Fruit fly (Drosophila melanogaster): ENCODE measurements around the gene CG14712.

CG14712 gene

DNA sequence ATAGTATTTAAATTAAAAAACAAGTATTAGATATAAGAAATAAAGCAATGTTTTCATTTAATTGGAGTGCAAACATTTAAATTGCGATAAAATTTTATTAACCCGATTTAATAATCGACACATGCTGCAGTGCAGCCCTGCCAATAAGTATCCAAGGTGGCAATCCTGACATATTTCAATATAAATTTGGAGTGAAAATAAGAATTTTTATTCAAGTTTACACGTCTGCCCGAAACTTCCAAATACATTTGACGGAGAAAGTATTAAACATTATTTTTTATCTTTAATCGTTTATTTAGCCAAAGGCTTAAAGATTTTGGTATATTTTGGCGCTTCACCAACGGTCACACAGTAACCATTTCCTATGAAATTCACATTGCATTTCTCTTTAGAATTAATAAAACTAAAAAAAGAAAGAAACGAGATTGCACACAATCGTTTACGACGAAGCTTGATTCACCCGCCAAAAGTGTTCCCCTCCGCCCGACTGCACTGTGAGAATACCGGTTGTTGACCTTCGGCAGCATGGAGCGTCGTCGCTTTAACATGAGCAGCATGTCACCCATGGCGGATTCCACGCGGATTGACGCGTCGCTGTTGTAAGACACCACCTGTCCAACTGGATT is at the start of gene CG14712 (continued):
- TF ChIP-seq CG17912 (GFP tag; optimal IDR thresholded peaks at IDR 0.05) (no peak), CG10274 (GFP tag; optimal IDR thresholded peaks at IDR 0.05) (no peak), CG1024 (GFP tag; IDR thresholded peaks at IDR 0.05) (no peak), wek (GFP tag; optimal IDR thresholded peaks at IDR 0.05) (no peak), rib (GFP tag; IDR thresholded peaks at IDR 0.05) (no peak), CG30020 (tag; optimal IDR thresholded peaks at IDR 0.05) (no peak), esg (GFP tag; conservative IDR thresholded peaks at IDR 0.05) (no peak), CG17328 (GFP tag; IDR thresholded peaks at IDR 0.05) (no peak), Chrac-16 (GFP tag; optimal IDR thresholded peaks at IDR 0.05) (no peak), Ravus (GFP tag; IDR thresholded peaks at IDR 0.05) (no peak), knrl (GFP tag; IDR thresholded peaks at IDR 0.05; ENCODE audit: partially characterized antibody) (peak; percentile 50; the same call in 1 of the 3 replicates), Dek (tag; optimal IDR thresholded peaks at IDR 0.05) (no peak), CG13624 (GFP tag; optimal IDR thresholded peaks at IDR 0.05) (peak; percentile 42), MBD-R2 (GFP tag; IDR thresholded peaks at IDR 0.05) (peak; percentile 68), repo (GFP tag; optimal IDR thresholded peaks at IDR 0.05) (no peak), CG12659 (GFP tag; optimal IDR thresholded peaks at IDR 0.05) (peak; percentile 82), Neu2 (GFP tag; optimal IDR thresholded peaks at IDR 0.05; ENCODE audit: borderline replicate concordance) (no peak), Dbx (GFP tag; IDR thresholded peaks at IDR 0.05) (no peak), E2f2 (GFP tag; IDR thresholded peaks at IDR 0.05) (peak; percentile 96), grn (GFP tag; optimal IDR thresholded peaks at IDR 0.05) (no peak), mam (GFP tag; optimal IDR thresholded peaks at IDR 0.05) (peak; percentile 39), Fer2 (tag; optimal IDR thresholded peaks at IDR 0.05) (no peak), CG4730 (GFP tag; IDR thresholded peaks at IDR 0.05) (no peak), Med (GFP tag) (peak; percentile 79), Gsc (GFP tag; IDR thresholded peaks at IDR 0.05) (no peak), CHES-1-like (GFP tag; optimal IDR thresholded peaks at IDR 0.05) (no peak), CG7839 (tag; optimal IDR thresholded peaks at IDR 0.05) (no peak), phol (tag; optimal IDR thresholded peaks at IDR 0.05) (peak; percentile 72), ase (GFP tag; IDR thresholded peaks at IDR 0.05) (no peak), CG11560 (tag; IDR thresholded peaks at IDR 0.05) (no peak), CG17829 (tag; optimal IDR thresholded peaks at IDR 0.05) (peak; percentile 60), CG12104 (GFP tag; optimal IDR thresholded peaks at IDR 0.05) (no peak), dimm (GFP tag; IDR thresholded peaks at IDR 0.05) (no peak), CG6254 (GFP tag; optimal IDR thresholded peaks at IDR 0.05) (no peak), gce (GFP tag; IDR thresholded peaks at IDR 0.05) (no peak), Pdp1 (GFP tag; optimal IDR thresholded peaks at IDR 0.05) (peak in 1 of 2 experiments; percentile 28), ems (GFP tag; optimal IDR thresholded peaks at IDR 0.05) (peak; percentile 7), CG12219 (GFP tag; optimal IDR thresholded peaks at IDR 0.05) (no peak), Dip2 (GFP tag; IDR thresholded peaks at IDR 0.05) (no peak), Bgb (GFP tag; IDR thresholded peaks at IDR 0.05; ENCODE audit: partially characterized antibody) (peak; percentile 59; the same call in 1 of the 2 replicates), CG7745 (tag; optimal IDR thresholded peaks at IDR 0.05) (no peak), CG34422 (GFP tag; IDR thresholded peaks at IDR 0.05) (peak; percentile 16; the same call in 1 of the 3 replicates), BEAF-32 (GFP tag; optimal IDR thresholded peaks at IDR 0.05) (peak; percentile 66), sna (GFP tag; IDR thresholded peaks at IDR 0.05; ENCODE audit: partially characterized antibody) (peak; percentile 67), nau (GFP tag; optimal IDR thresholded peaks at IDR 0.05) (no peak), disco-r (GFP tag; optimal IDR thresholded peaks at IDR 0.05) (no peak), CG7357 (GFP tag; IDR thresholded peaks at IDR 0.05) (no peak), cato (GFP tag; optimal IDR thresholded peaks at IDR 0.05; ENCODE audit: borderline replicate concordance) (no peak), CG18476 (GFP tag; optimal IDR thresholded peaks at IDR 0.05) (no peak), CG3407 (GFP tag; optimal IDR thresholded peaks at IDR 0.05) (no peak)

All from whole organism, embryonic.